Worm (Caenorhabditis elegans) whole organism, L2 larva: Measurements from ENCODE around the gene ptc-1.

ENCODE experiments used
- egl-27 ChIP-seq: sonication (generic microtip); optimal IDR thresholded peaks from 3 replicates; lab custom pipeline; 2017; ENCODE audit warnings: missing biosample characterization, missing genetic modification reagents, missing genetic modification characterization
- fos-1 ChIP-seq: fragments of 150-350 bp; optimal IDR thresholded peaks from 2 replicates; lab custom pipeline; 2014; ENCODE audit warnings: missing biosample characterization, missing genetic modification characterization
- nhr-25 ChIP-seq: fragments of 150-350 bp; sonication (generic microtip); optimal IDR thresholded peaks from 3 replicates; lab custom pipeline; 2014; ENCODE audit warnings: missing biosample characterization, missing genetic modification characterization
- peb-1 ChIP-seq: fragments of 150-350 bp; optimal IDR thresholded peaks from 2 replicates; lab custom pipeline; 2014; ENCODE audit warnings: missing biosample characterization, missing genetic modification characterization
- skn-1 ChIP-seq: sonication (generic microtip); optimal IDR thresholded peaks from 2 replicates; lab custom pipeline; 2017; ENCODE audit warnings: missing biosample characterization, missing genetic modification characterization
- unc-39 ChIP-seq: fragments of 150-350 bp; optimal IDR thresholded peaks from 2 replicates; lab custom pipeline; 2014; ENCODE audit warnings: missing biosample characterization, missing genetic modification characterization
- unc-62 ChIP-seq: fragments of 150-350 bp; optimal IDR thresholded peaks from 2 replicates; lab custom pipeline; 2014; ENCODE audit warnings: missing biosample characterization, missing genetic modification reagents, missing genetic modification characterization
- ztf-11 ChIP-seq: sonication (generic microtip); optimal IDR thresholded peaks from 2 replicates; lab custom pipeline; 2017; ENCODE audit warnings: missing biosample characterization, missing genetic modification characterization

DNA sequence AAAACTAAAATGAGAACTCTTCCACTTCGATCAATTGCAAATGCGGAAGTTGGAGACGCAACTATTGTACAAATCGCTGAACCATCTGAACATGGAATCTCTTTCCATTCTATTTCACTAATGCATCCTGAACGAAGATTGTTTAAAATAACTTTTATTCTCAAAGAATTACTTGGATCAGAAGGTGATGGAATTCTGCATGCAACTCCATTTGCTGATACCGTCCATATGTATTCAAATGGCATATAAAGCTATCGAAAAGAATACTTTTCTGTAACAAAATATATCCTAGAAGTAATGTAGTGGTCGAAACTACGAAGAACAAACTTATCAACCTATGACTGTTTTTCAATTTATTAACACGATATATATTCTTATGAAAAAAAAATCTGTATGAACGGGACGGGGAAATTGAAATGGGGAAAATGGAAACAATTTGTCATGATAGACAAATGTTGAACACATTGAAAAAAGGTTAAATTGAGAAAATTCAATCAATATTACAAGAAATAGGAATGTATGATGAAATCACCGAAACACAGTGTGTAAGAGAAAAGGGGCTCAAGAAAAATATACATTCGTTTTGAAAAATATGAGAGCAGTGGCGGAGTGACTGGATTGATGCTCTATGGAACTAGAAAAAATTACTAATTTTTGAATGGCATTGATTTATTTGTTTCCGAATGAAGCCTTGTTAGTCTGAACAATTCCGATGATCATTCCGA is 15.1 kb upstream of the ptc-1 start, which contains the start of gene T01H3.2:
- TF ChIP-seq fos-1 (tag; lab: Kevin White, UChicago) = no peak
- TF ChIP-seq ztf-11 (tag; lab: Kevin White, UChicago) = no peak
- TF ChIP-seq unc-39 (tag; lab: Kevin White, UChicago) = no peak
- no peak for TF ChIP-seq skn-1
- TF ChIP-seq unc-62 = no peak
- no peak for TF ChIP-seq egl-27 (tag; lab: Kevin White, UChicago)
- no peak for TF ChIP-seq nhr-25 (tag; lab: Kevin White, UChicago)
- no peak for TF ChIP-seq peb-1 (tag; lab: Kevin White, UChicago)
